Worm (Caenorhabditis elegans) whole organism, L1 larva: Measurements from ENCODE around the gene F07A11.4.

ENCODE experiments used
- C16A3.4 ChIP-seq: fragments of 150-350 bp; optimal IDR thresholded peaks from 2 replicates; lab custom pipeline; 2014; ENCODE audit warnings: missing biosample characterization, missing genetic modification characterization
- F16B12.6 ChIP-seq: fragments of 150-350 bp; optimal IDR thresholded peaks from 2 replicates; lab custom pipeline; 2014; ENCODE audit warnings: missing biosample characterization, missing genetic modification characterization
- Y116A8C.19 ChIP-seq: sonication (generic microtip); optimal IDR thresholded peaks from 2 replicates; lab custom pipeline; 2016; ENCODE audit warnings: missing compliant biosample characterization, missing genetic modification characterization, borderline replicate concordance
- alr-1 ChIP-seq: fragments of 200-800 bp; sonication (Bioruptor generic); optimal IDR thresholded peaks from 2 replicates; lab custom pipeline; 2018; ENCODE audit warnings: borderline replicate concordance, mild to moderate bottlenecking, missing genetic modification characterization, missing compliant biosample characterization
- blmp-1 ChIP-seq: fragments of 150-350 bp; optimal IDR thresholded peaks from 2 replicates; lab custom pipeline; 2014; ENCODE audit warnings: missing biosample characterization, missing genetic modification characterization
- ceh-63 ChIP-seq: fragments of 200-800 bp; sonication (Bioruptor generic); optimal IDR thresholded peaks from 2 replicates; lab custom pipeline; 2018; ENCODE audit warnings: mild to moderate bottlenecking, missing genetic modification characterization, missing compliant biosample characterization
- ceh-8 ChIP-seq: fragments of 200-800 bp; sonication (Bioruptor generic); optimal IDR thresholded peaks from 2 replicates; lab custom pipeline; 2018; ENCODE audit warnings: mild to moderate bottlenecking, missing genetic modification characterization, moderate library complexity, missing compliant biosample characterization
- ceh-88 ChIP-seq: fragments of 200-800 bp; sonication (Bioruptor generic); IDR thresholded peaks from 2 replicates; pipeline ENCODE4 v1.3.6; 2022; ENCODE audit warnings: missing genetic modification characterization, missing compliant biosample characterization
- ces-1 ChIP-seq: fragments of 150-350 bp; optimal IDR thresholded peaks from 2 replicates; lab custom pipeline; 2014; ENCODE audit warnings: missing biosample characterization, missing genetic modification reagents, missing genetic modification characterization
- dsc-1 ChIP-seq: sonication (generic microtip); optimal IDR thresholded peaks from 2 replicates; lab custom pipeline; 2016; ENCODE audit warnings: mild to moderate bottlenecking, missing genetic modification characterization, missing compliant biosample characterization
- efl-1 ChIP-seq, 4 experiments: fragments of 150-350 bp; optimal IDR thresholded peaks in 3 of 4; peaks in 1 of 4; 1 replicate in 1 of 4; 2 replicates in 3 of 4; lab custom pipeline; 2014; ENCODE audit warnings: missing biosample characterization in 2 of 4, missing genetic modification characterization in 2 of 4, missing genetic modification reagents in 2 of 4
- efl-3 ChIP-seq: fragments of 200-800 bp; sonication (Bioruptor generic); optimal IDR thresholded peaks from 2 replicates; lab custom pipeline; 2018; ENCODE audit warnings: mild to moderate bottlenecking, missing genetic modification characterization, missing compliant biosample characterization
- egl-27 ChIP-seq, 2 experiments: fragments of 150-350 bp in 1 of 2; sonication (generic microtip); optimal IDR thresholded peaks; 3 replicates each; lab custom pipeline; 2017 to 2018; ENCODE audit warnings: missing biosample characterization in 2 of 2, missing genetic modification characterization in 2 of 2, missing genetic modification reagents in 2 of 2
- elt-2 ChIP-seq: sonication (generic microtip); optimal IDR thresholded peaks from 2 replicates; lab custom pipeline; 2016; ENCODE audit warnings: missing genetic modification characterization, mild to moderate bottlenecking, inconsistent platforms, missing compliant biosample characterization, missing genetic modification reagents
- elt-3 ChIP-seq, 6 experiments: fragments of 150-350 bp in 1 of 6; sonication (generic microtip); optimal IDR thresholded peaks; 2 replicates each; lab custom pipeline; 2017 to 2018; ENCODE audit warnings: missing biosample characterization in 6 of 6, missing genetic modification characterization in 6 of 6, inconsistent platforms in 1 of 6
- fkh-10 ChIP-seq: sonication (generic microtip); optimal IDR thresholded peaks from 2 replicates; lab custom pipeline; 2017; ENCODE audit warnings: missing biosample characterization, missing genetic modification reagents, missing genetic modification characterization
- fos-1 ChIP-seq: fragments of 150-350 bp; optimal IDR thresholded peaks from 2 replicates; lab custom pipeline; 2014; ENCODE audit warnings: missing biosample characterization, missing genetic modification characterization
- hpl-2 ChIP-seq: fragments of 150-350 bp; optimal IDR thresholded peaks from 2 replicates; lab custom pipeline; 2014; ENCODE audit warnings: missing biosample characterization, missing genetic modification reagents, missing genetic modification characterization
- jun-1 ChIP-seq: fragments of 150-350 bp; optimal IDR thresholded peaks from 2 replicates; lab custom pipeline; 2014; ENCODE audit warnings: missing biosample characterization, missing genetic modification reagents, missing genetic modification characterization
- lin-14 ChIP-seq: fragments of 200-800 bp; sonication (Bioruptor generic); optimal IDR thresholded peaks from 2 replicates; lab custom pipeline; 2018; ENCODE audit warnings: mild to moderate bottlenecking, missing genetic modification characterization, moderate library complexity, missing compliant biosample characterization
- lin-15B ChIP-seq: fragments of 150-350 bp; sonication (generic microtip); optimal IDR thresholded peaks from 3 replicates; lab custom pipeline; 2014; ENCODE audit warnings: missing biosample characterization, missing genetic modification characterization
- lin-35 ChIP-seq, 2 experiments: fragments of 150-350 bp; optimal IDR thresholded peaks; 2 replicates each; lab custom pipeline; 2014; ENCODE audit warnings: missing biosample characterization in 2 of 2, missing genetic modification characterization in 2 of 2, missing genetic modification reagents in 2 of 2
- lin-39 ChIP-seq: fragments of 150-350 bp; optimal IDR thresholded peaks from 2 replicates; lab custom pipeline; 2014; ENCODE audit warnings: missing biosample characterization, missing genetic modification reagents, missing genetic modification characterization
- lir-3 ChIP-seq: sonication (generic microtip); optimal IDR thresholded peaks from 2 replicates; lab custom pipeline; 2016; ENCODE audit warnings: mild to moderate bottlenecking, missing genetic modification characterization, moderate library complexity, missing compliant biosample characterization; ENCODE audit not compliant: poor library complexity
- lsy-2 ChIP-seq, 2 experiments: fragments of 150-350 bp; optimal IDR thresholded peaks; 2 replicates each; lab custom pipeline; 2014; ENCODE audit warnings: missing biosample characterization in 2 of 2, missing genetic modification characterization in 2 of 2
- mef-2 ChIP-seq: fragments of 150-350 bp; optimal IDR thresholded peaks from 2 replicates; lab custom pipeline; 2014; ENCODE audit warnings: missing biosample characterization, missing genetic modification characterization
- mep-1 ChIP-seq: fragments of 150-350 bp; optimal IDR thresholded peaks from 2 replicates; lab custom pipeline; 2014; ENCODE audit warnings: missing biosample characterization, missing genetic modification characterization
- nhr-20 ChIP-seq: sonication (generic microtip); optimal IDR thresholded peaks from 2 replicates; lab custom pipeline; 2016; ENCODE audit warnings: mild to moderate bottlenecking, missing genetic modification characterization, missing compliant biosample characterization
- nhr-237 ChIP-seq: fragments of 150-350 bp; optimal IDR thresholded peaks from 2 replicates; lab custom pipeline; 2014; ENCODE audit warnings: missing biosample characterization, missing genetic modification characterization
- nhr-76 ChIP-seq: sonication (generic microtip); optimal IDR thresholded peaks from 2 replicates; lab custom pipeline; 2017; ENCODE audit warnings: missing biosample characterization, missing genetic modification characterization
- nhr-77 ChIP-seq: fragments of 150-350 bp; optimal IDR thresholded peaks from 2 replicates; lab custom pipeline; 2014; ENCODE audit warnings: missing biosample characterization, missing genetic modification characterization
- nhr-84 ChIP-seq: sonication (generic microtip); optimal IDR thresholded peaks from 2 replicates; lab custom pipeline; 2017; ENCODE audit warnings: missing biosample characterization, missing genetic modification characterization
- nhr-85 ChIP-seq: sonication (generic microtip); peaks from one replicate; lab custom pipeline; 2016; ENCODE audit warnings: missing genetic modification characterization, inconsistent platforms, missing compliant biosample characterization
- pag-3 ChIP-seq: sonication (generic microtip); optimal IDR thresholded peaks from 2 replicates; lab custom pipeline; 2017; ENCODE audit warnings: missing genetic modification characterization, mild to moderate bottlenecking, missing compliant biosample characterization, antibody characterized with exemption, borderline replicate concordance; ENCODE audit not compliant: insufficient read depth
- pqm-1 ChIP-seq: sonication (generic microtip); optimal IDR thresholded peaks from 3 replicates; lab custom pipeline; 2017; ENCODE audit warnings: missing biosample characterization, missing genetic modification characterization
- rnt-1 ChIP-seq: sonication (generic microtip); optimal IDR thresholded peaks from 2 replicates; lab custom pipeline; 2016; ENCODE audit warnings: mild to moderate bottlenecking, missing genetic modification characterization, moderate library complexity, missing compliant biosample characterization
- skn-1 ChIP-seq: fragments of 150-350 bp; optimal IDR thresholded peaks from 2 replicates; lab custom pipeline; 2014; ENCODE audit warnings: missing biosample characterization, missing genetic modification characterization
- sox-4 ChIP-seq: sonication (generic microtip); optimal IDR thresholded peaks from 2 replicates; lab custom pipeline; 2016; ENCODE audit warnings: missing genetic modification characterization, missing compliant biosample characterization
- sup-37 ChIP-seq: fragments of 200-800 bp; sonication (Bioruptor generic); optimal IDR thresholded peaks from 2 replicates; lab custom pipeline; 2018; ENCODE audit warnings: mild to moderate bottlenecking, missing genetic modification characterization, missing compliant biosample characterization
- swsn-7 ChIP-seq: sonication (generic microtip); optimal IDR thresholded peaks from 2 replicates; lab custom pipeline; 2016; ENCODE audit warnings: missing genetic modification characterization, missing compliant biosample characterization
- tbx-2 ChIP-seq: sonication (generic microtip); optimal IDR thresholded peaks from 2 replicates; lab custom pipeline; 2016; ENCODE audit warnings: missing genetic modification characterization, missing compliant biosample characterization
- tlp-1 ChIP-seq: fragments of 150-350 bp; optimal IDR thresholded peaks from 2 replicates; lab custom pipeline; 2014; ENCODE audit warnings: missing biosample characterization, missing genetic modification characterization
- unc-130 ChIP-seq: fragments of 150-350 bp; optimal IDR thresholded peaks from 2 replicates; lab custom pipeline; 2017; ENCODE audit warnings: missing biosample characterization, missing genetic modification characterization, inconsistent platforms
- unc-30 ChIP-seq: sonication (generic microtip); optimal IDR thresholded peaks from 2 replicates; lab custom pipeline; 2017; ENCODE audit warnings: missing biosample characterization, missing genetic modification characterization
- unc-62 ChIP-seq: fragments of 150-350 bp; optimal IDR thresholded peaks from 2 replicates; lab custom pipeline; 2014; ENCODE audit warnings: missing biosample characterization, missing genetic modification reagents, missing genetic modification characterization
- vab-15 ChIP-seq: sonication (generic microtip); optimal IDR thresholded peaks from 2 replicates; lab custom pipeline; 2017; ENCODE audit warnings: missing genotype, mild to moderate bottlenecking, missing genetic modification characterization, missing compliant biosample characterization
- xbp-1 ChIP-seq: sonication (generic microtip); optimal IDR thresholded peaks from 2 replicates; lab custom pipeline; 2016; ENCODE audit warnings: missing genetic modification characterization, missing compliant biosample characterization
- zag-1 ChIP-seq: fragments of 150-350 bp; optimal IDR thresholded peaks from 2 replicates; lab custom pipeline; 2014; ENCODE audit warnings: missing biosample characterization, missing genetic modification characterization

Gene F07A11.4

ce11 chrII:11644535-11644934 is 43.7 kb downstream of the F07A11.4 start (continued):
- TF ChIP-seq rnt-1 (tag; lab: Kevin White, UChicago) (no peak), nhr-77 (tag; lab: Kevin White, UChicago) (no peak), lin-14 (GFP tag; lab: Kevin White, UChicago) (no peak), pqm-1 (tag; lab: Kevin White, UChicago) (no peak), lin-39 (tag; lab: Kevin White, UChicago) (no peak), nhr-85 (peak; percentile 53), unc-62 (no peak), sup-37 (GFP tag; lab: Kevin White, UChicago) (no peak), mef-2 (tag; lab: Kevin White, UChicago) (no peak), lsy-2 (tag; optimal IDR thresholded peaks at IDR 0.05; lab: Kevin White, UChicago) (peak in 1 of 2 experiments; percentile 69), lin-35 (GFP tag; optimal IDR thresholded peaks at IDR 0.05; lab: Kevin White, UChicago) (no peak), blmp-1 (tag; lab: Kevin White, UChicago) (no peak), nhr-76 (no peak), tlp-1 (tag; lab: Kevin White, UChicago) (no peak), nhr-84 (tag; lab: Kevin White, UChicago) (no peak), pag-3 (tag; lab: Kevin White, UChicago) (no peak), elt-2 (no peak), sox-4 (no peak)

- TF ChIP-seq alr-1 = no peak
- TF ChIP-seq nhr-85 = peak; percentile 75
- TF ChIP-seq lsy-2 (tag; optimal IDR thresholded peaks at IDR 0.05; lab: Kevin White, UChicago) = peak in 1 of 2 experiments; percentile 4
- TF ChIP-seq lin-14 (GFP tag; lab: Kevin White, UChicago) = peak; percentile 17
Observed at ce11 chrII:11645383-11645782, 44.6 kb downstream of the F07A11.4 start.

DNA sequence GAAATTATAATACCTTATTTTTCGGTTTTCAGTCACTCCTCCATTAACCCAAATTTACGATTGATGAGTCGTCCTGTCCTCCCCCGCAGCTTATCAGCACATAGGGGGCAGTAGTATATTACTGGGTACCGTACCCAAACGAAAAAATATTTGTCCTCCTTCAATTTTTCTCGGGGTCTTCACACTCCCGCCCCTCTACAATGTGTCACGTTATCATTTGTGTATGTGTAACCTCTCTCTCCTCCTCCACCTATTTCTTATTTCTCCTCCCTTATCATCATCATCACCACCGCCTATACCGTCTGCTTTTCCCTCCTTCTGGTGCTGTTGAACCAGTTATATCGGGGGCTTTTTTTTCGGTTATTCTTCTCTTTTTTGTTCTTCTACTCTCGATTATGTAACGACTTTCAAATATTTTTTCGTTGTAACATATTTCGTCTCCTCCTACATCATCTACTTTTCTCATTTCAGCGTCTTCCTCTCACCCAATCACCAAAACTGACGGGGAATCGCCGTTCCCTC is 45.5 kb downstream of the F07A11.4 start, which contains the start of gene ghi-1:
Gene ghi-1, plus strand, starts transcription at position 472 of the 522 bp plus-strand sequence.
- TF ChIP-seq mep-1 (tag; lab: Kevin White, UChicago) (no peak), lir-3 (tag; lab: Kevin White, UChicago) (no peak), xbp-1 (no peak), lsy-2 (tag; optimal IDR thresholded peaks at IDR 0.05; lab: Kevin White, UChicago) (peak in 1 of 2 experiments; percentile 53), C16A3.4 (no peak), egl-27 (tag; optimal IDR thresholded peaks at IDR 0.05; lab: Kevin White, UChicago) (no peak), nhr-20 (peak; percentile 3), zag-1 (no peak), skn-1 (tag; lab: Kevin White, UChicago) (peak; percentile 10), F16B12.6 (no peak), tlp-1 (tag; lab: Kevin White, UChicago) (no peak), ceh-63 (GFP tag; lab: Kevin White, UChicago) (no peak), elt-3 (tag; optimal IDR thresholded peaks at IDR 0.05; lab: Kevin White, UChicago) (no peak), sup-37 (GFP tag; lab: Kevin White, UChicago) (no peak), lin-35 (GFP tag; optimal IDR thresholded peaks at IDR 0.05; lab: Kevin White, UChicago) (peak in 1 of 2 experiments; percentile 38), pag-3 (tag; lab: Kevin White, UChicago) (no peak), lin-15B (tag; lab: Kevin White, UChicago) (no peak), swsn-7 (tag; lab: Kevin White, UChicago) (no peak), ces-1 (GFP tag; lab: Kevin White, UChicago) (no peak), ceh-88 (GFP tag; lab: Robert Waterston, UW) (no peak), hpl-2 (GFP tag; lab: Kevin White, UChicago) (no peak), fos-1 (tag; lab: Kevin White, UChicago) (no peak), tbx-2 (no peak), efl-3 (GFP tag; lab: Kevin White, UChicago) (no peak), Y116A8C.19 (no peak), efl-1 (optimal IDR thresholded peaks at IDR 0.05; lab: Kevin White, UChicago) (no peak), efl-1 (GFP tag; optimal IDR thresholded peaks at IDR 0.05 in 1 of 2; lab: Kevin White, UChicago) (peak in 1 of 2 experiments; percentile 91), unc-130 (tag; lab: Kevin White, UChicago) (no peak), nhr-237 (tag; lab: Kevin White, UChicago) (no peak), vab-15 (tag; lab: Kevin White, UChicago) (no peak), dsc-1 (no peak), unc-30 (tag; lab: Kevin White, UChicago) (no peak), nhr-85 (peak; percentile 76), mef-2 (tag; lab: Kevin White, UChicago) (no peak), jun-1 (tag; lab: Kevin White, UChicago) (no peak), ceh-8 (GFP tag; lab: Kevin White, UChicago) (no peak), fkh-10 (GFP tag; lab: Kevin White, UChicago) (no peak)
